Worm (Caenorhabditis elegans): Measurements from ENCODE around the gene acr-3.

ce11 chrX:6692896-6693295 lies 16.4 kb upstream of the acr-3 start:
- TF ChIP-seq nhr-77 (tag; optimal IDR thresholded peaks at IDR 0.05) (no peak), zag-1 (tag; optimal IDR thresholded peaks at IDR 0.05) (no peak), fos-1 (tag; optimal IDR thresholded peaks at IDR 0.05) (no peak), unc-62 (GFP tag; optimal IDR thresholded peaks at IDR 0.05) (no peak), fkh-8 (tag; optimal IDR thresholded peaks at IDR 0.05) (no peak), mep-1 (tag; optimal IDR thresholded peaks at IDR 0.05) (no peak), aly-2 (tag; optimal IDR thresholded peaks at IDR 0.05) (no peak), mdl-1 (tag; optimal IDR thresholded peaks at IDR 0.05) (no peak), lir-3 (tag; optimal IDR thresholded peaks at IDR 0.05; ENCODE audit: poor library complexity) (no peak), vab-15 (tag; optimal IDR thresholded peaks at IDR 0.05) (no peak), nhr-237 (tag; optimal IDR thresholded peaks at IDR 0.05) (no peak)

Measured in whole organism, L1 larva.